Comparison of ENCODE assay signal across 6 worm cellular contexts in the genomic region with DNA sequence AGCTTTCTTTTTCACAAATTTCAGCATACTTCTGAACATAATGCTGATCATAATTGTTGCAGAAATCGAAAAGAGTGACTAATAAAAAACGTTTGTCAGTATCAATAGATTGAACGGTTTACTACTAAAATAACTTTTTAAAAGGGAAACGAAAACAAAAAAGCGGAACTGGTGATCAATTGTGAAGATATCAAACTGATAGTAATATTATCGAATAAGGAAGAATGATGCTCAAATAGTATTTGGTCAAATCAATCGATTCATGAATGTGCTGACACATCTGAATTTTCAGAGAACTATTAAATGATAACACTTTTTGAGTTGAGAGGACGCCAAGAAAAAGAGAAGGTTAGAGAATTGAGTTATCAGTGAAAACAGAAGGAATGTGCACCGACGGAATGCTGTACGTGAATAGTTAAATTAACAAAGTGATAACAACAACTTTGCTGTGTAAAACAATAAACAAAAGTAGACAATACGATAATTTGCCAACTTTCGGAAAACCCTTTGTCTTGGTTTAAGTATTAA.
TF ChIP-seq lines count a peak whose summit lies in the region.

A gene (minus strand): TSS at position 51 of the 528 bp plus-strand sequence.

TF ChIP-seq in whole organism, L1 larva, 84 proteins besides CTCF, POLR2A, EP300 and RAD21:
- TF ChIP-seq C34B4.2 (tag; optimal IDR thresholded peaks at IDR 0.05; lab: Kevin White, UChicago) (no peak), jun-1 (tag; optimal IDR thresholded peaks at IDR 0.05; lab: Kevin White, UChicago) (peak; percentile 30), elt-2 (tag; optimal IDR thresholded peaks at IDR 0.05; lab: Kevin White, UChicago) (peak; percentile 94), rnt-1 (tag; optimal IDR thresholded peaks at IDR 0.05; lab: Kevin White, UChicago) (no peak)

TF ChIP-seq in whole organism, L2 larva, 48 proteins besides CTCF, POLR2A, EP300 and RAD21:
- peak; percentile 1 for TF ChIP-seq gmeb-1 (tag; optimal IDR thresholded peaks at IDR 0.05; lab: Kevin White, UChicago)
- no peak for TF ChIP-seq elt-3 (tag; optimal IDR thresholded peaks at IDR 0.05; lab: Kevin White, UChicago)
- TF ChIP-seq fos-1 (tag; optimal IDR thresholded peaks at IDR 0.05; lab: Kevin White, UChicago), result peak; percentile 92
- TF ChIP-seq unc-55 (GFP tag; optimal IDR thresholded peaks at IDR 0.05; lab: Kevin White, UChicago), result no peak
- TF ChIP-seq lin-13 (GFP tag; optimal IDR thresholded peaks at IDR 0.05; lab: Kevin White, UChicago), result no peak
- no peak for TF ChIP-seq nhr-23 (tag; optimal IDR thresholded peaks at IDR 0.05; lab: Kevin White, UChicago)
- TF ChIP-seq dmd-4 (tag; optimal IDR thresholded peaks at IDR 0.05; lab: Kevin White, UChicago), result no peak
- peak; percentile 83 for TF ChIP-seq sma-9 (GFP tag; optimal IDR thresholded peaks at IDR 0.05; lab: Kevin White, UChicago)
- TF ChIP-seq sma-9 (tag; optimal IDR thresholded peaks at IDR 0.05; lab: Kevin White, UChicago), result no peak
- TF ChIP-seq zag-1 (tag; optimal IDR thresholded peaks at IDR 0.05; lab: Kevin White, UChicago), result no peak
- peak; percentile 45 for TF ChIP-seq crh-2 (tag; optimal IDR thresholded peaks at IDR 0.05; lab: Kevin White, UChicago)

TF ChIP-seq in whole organism, L3 larva, 47 proteins besides CTCF, POLR2A, EP300 and RAD21:
- TF ChIP-seq ztf-11 (tag; optimal IDR thresholded peaks at IDR 0.05; lab: Kevin White, UChicago) (no peak), sea-2 (GFP tag; optimal IDR thresholded peaks at IDR 0.05; lab: Kevin White, UChicago) (no peak), ama-1 (optimal IDR thresholded peaks at IDR 0.05; lab: Kevin White, UChicago) (no peak), pqm-1 (tag; optimal IDR thresholded peaks at IDR 0.05; lab: Kevin White, UChicago) (peak; percentile 91), pha-4 (tag; optimal IDR thresholded peaks at IDR 0.05; lab: Kevin White, UChicago) (peak; percentile 46), elt-2 (tag; optimal IDR thresholded peaks at IDR 0.05; lab: Kevin White, UChicago) (peak; percentile 94), ceh-28 (tag; optimal IDR thresholded peaks at IDR 0.05; lab: Kevin White, UChicago) (peak; percentile 64), jun-1 (tag; optimal IDR thresholded peaks at IDR 0.05; lab: Kevin White, UChicago) (peak; percentile 80)
TF ChIP-seq in whole organism, L3 larva: peak in this region for 5.

TF ChIP-seq in whole organism, L4 larva, 104 proteins besides CTCF, POLR2A, EP300 and RAD21:
- TF ChIP-seq nhr-48 (tag; optimal IDR thresholded peaks at IDR 0.05; lab: Kevin White, UChicago), result peak; percentile 65
- TF ChIP-seq nhr-10 (tag; optimal IDR thresholded peaks at IDR 0.05; lab: Kevin White, UChicago), result no peak
- peak; percentile 56 for TF ChIP-seq nhr-28 (tag; optimal IDR thresholded peaks at IDR 0.05; lab: Kevin White, UChicago)
- TF ChIP-seq daf-16 (GFP tag; optimal IDR thresholded peaks at IDR 0.05; lab: Kevin White, UChicago), result no peak
- peak; percentile 92 for TF ChIP-seq daf-16 (tag; optimal IDR thresholded peaks at IDR 0.05; lab: Kevin White, UChicago)
- peak; percentile 74 for TF ChIP-seq hlh-11 (tag; optimal IDR thresholded peaks at IDR 0.05; lab: Kevin White, UChicago)
- peak; percentile 55 for TF ChIP-seq pqm-1 (tag; optimal IDR thresholded peaks at IDR 0.05; lab: Kevin White, UChicago)
- peak; percentile 4 for TF ChIP-seq ztf-7 (tag; optimal IDR thresholded peaks at IDR 0.05; lab: Kevin White, UChicago)
- peak; percentile 68 for TF ChIP-seq dve-1 (tag; optimal IDR thresholded peaks at IDR 0.05; lab: Kevin White, UChicago; ENCODE audit: insufficient read depth)
- TF ChIP-seq nhr-77 (tag; optimal IDR thresholded peaks at IDR 0.05; lab: Kevin White, UChicago), result peak; percentile 39
- no peak for TF ChIP-seq set-16 (GFP tag; IDR thresholded peaks at IDR 0.05; lab: Robert Waterston, UW)
- peak; percentile 65 for TF ChIP-seq dmd-6 (GFP tag; IDR thresholded peaks at IDR 0.05; lab: Robert Waterston, UW)
- TF ChIP-seq Y105C5A.15 (GFP tag; IDR thresholded peaks at IDR 0.05; lab: Robert Waterston, UW), result no peak

TF ChIP-seq in whole organism, late embryonic, 69 proteins besides CTCF, POLR2A, EP300 and RAD21:
- TF ChIP-seq elt-2 (tag; optimal IDR thresholded peaks at IDR 0.05; lab: Kevin White, UChicago) (peak; percentile 56), syd-9 (tag; optimal IDR thresholded peaks at IDR 0.05; lab: Kevin White, UChicago) (no peak), ceh-34 (tag; optimal IDR thresholded peaks at IDR 0.05; lab: Kevin White, UChicago) (no peak), fax-1 (tag; optimal IDR thresholded peaks at IDR 0.05; lab: Kevin White, UChicago) (no peak), pha-4 (tag; optimal IDR thresholded peaks at IDR 0.05; lab: Kevin White, UChicago) (no peak), lim-6 (tag; optimal IDR thresholded peaks at IDR 0.05; lab: Kevin White, UChicago) (no peak), ceh-30 (tag; optimal IDR thresholded peaks at IDR 0.05; lab: Kevin White, UChicago) (no peak), ceh-2 (tag; optimal IDR thresholded peaks at IDR 0.05; lab: Kevin White, UChicago) (no peak)
TF ChIP-seq in whole organism, late embryonic: peak in this region for 1.

TF ChIP-seq in whole organism, young adult, 124 proteins besides CTCF, POLR2A, EP300 and RAD21:
- TF ChIP-seq nhr-80 (tag; optimal IDR thresholded peaks at IDR 0.05; lab: Kevin White, UChicago) (peak; percentile 78), Y67H2A.10 (GFP tag; conservative IDR thresholded peaks at IDR 0.05; lab: Robert Waterston, UW) (no peak)
